Fruit fly (Drosophila melanogaster): Measurements from ENCODE around the gene CG13358.

CG13358 gene

DNA sequence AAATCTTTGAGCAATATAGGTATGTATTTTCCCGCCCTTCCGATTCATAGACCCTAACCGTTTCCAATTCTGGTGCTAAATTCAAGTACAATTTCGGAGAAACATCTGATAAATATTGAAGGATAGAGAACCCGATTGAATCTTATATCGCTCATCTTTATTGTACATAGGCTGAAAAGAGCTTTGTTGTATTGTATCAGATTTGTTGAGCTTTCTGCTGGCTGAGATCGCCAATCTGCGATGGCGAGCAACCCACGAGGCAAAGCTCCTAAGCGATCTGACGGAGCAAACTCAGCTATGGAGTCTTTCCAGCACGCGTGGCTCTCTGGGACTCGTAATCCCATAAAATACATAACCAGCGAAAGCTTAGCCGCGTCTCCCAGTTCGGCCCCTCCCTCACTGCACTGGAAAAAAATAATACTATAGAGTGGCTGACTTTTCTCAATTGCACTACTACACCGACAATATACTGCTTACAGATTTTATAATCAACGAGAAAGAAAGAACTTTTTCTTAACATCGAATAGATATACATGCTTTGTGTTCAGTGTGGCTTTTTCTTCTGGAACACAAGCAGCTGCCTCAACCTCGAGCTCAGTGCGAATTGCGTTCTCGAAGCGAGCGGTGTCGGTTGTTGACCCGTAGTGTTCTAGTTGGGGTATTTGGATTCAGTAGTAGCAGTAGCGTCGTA lies 48.9 kb downstream of the CG13358 start (continued):
- TF ChIP-seq Max (GFP tag; optimal IDR thresholded peaks at IDR 0.05): peak; percentile 70
- TF ChIP-seq ems (GFP tag; optimal IDR thresholded peaks at IDR 0.05): peak; percentile 88
- peak; percentile 78 for TF ChIP-seq CG7372 (GFP tag; IDR thresholded peaks at IDR 0.05)
- TF ChIP-seq CG9932 (GFP tag; IDR thresholded peaks at IDR 0.05): peak; percentile 94
- TF ChIP-seq CG3407 (GFP tag; optimal IDR thresholded peaks at IDR 0.05): peak; percentile 56
- TF ChIP-seq CG8089 (GFP tag; optimal IDR thresholded peaks at IDR 0.05): peak; percentile 58
- peak; percentile 78 for TF ChIP-seq CG12659 (GFP tag; optimal IDR thresholded peaks at IDR 0.05)
- peak; percentile 57 for TF ChIP-seq HmgD (GFP tag; optimal IDR thresholded peaks at IDR 0.05)
- TF ChIP-seq CG11695 (GFP tag; IDR thresholded peaks at IDR 0.05): peak; percentile 74
- peak; percentile 83 for TF ChIP-seq CG33213 (GFP tag; optimal IDR thresholded peaks at IDR 0.05)
- TF ChIP-seq TFAM (GFP tag; optimal IDR thresholded peaks at IDR 0.05): no peak
- peak; percentile 58 for TF ChIP-seq Vsx1 (GFP tag; optimal IDR thresholded peaks at IDR 0.05)
- TF ChIP-seq Bteb2 (GFP tag; optimal IDR thresholded peaks at IDR 0.05): peak; percentile 88
- peak; percentile 87 for TF ChIP-seq PHDP (tag; optimal IDR thresholded peaks at IDR 0.05)
- peak; percentile 86 to 93 for TF ChIP-seq Pdp1 (GFP tag; optimal IDR thresholded peaks at IDR 0.05)
- TF ChIP-seq cg (GFP tag; optimal IDR thresholded peaks at IDR 0.05): no peak
- no peak for TF ChIP-seq Opbp (GFP tag; IDR thresholded peaks at IDR 0.05; ENCODE audit: partially characterized antibody)
- peak; percentile 67 for TF ChIP-seq CG31441 (GFP tag; IDR thresholded peaks at IDR 0.05)
- peak; percentile 64 for TF ChIP-seq CG2875 (GFP tag; optimal IDR thresholded peaks at IDR 0.05)
- peak; percentile 71 for TF ChIP-seq Mes4 (GFP tag; optimal IDR thresholded peaks at IDR 0.05)
- TF ChIP-seq sim (GFP tag; IDR thresholded peaks at IDR 0.05): no peak
- TF ChIP-seq Nf-YC (tag; optimal IDR thresholded peaks at IDR 0.05): peak; percentile 55
- peak; percentile 72 to 74 for TF ChIP-seq chif (GFP tag; optimal IDR thresholded peaks at IDR 0.05)
- TF ChIP-seq CG1832 (GFP tag; optimal IDR thresholded peaks at IDR 0.05): no peak
- 0 out of 3 replicates have a peak, but pooled peaks have one; percentile 79 for TF ChIP-seq CG2199 (GFP tag; IDR thresholded peaks at IDR 0.05)
- peak; percentile 56 for TF ChIP-seq CG3838 (GFP tag; optimal IDR thresholded peaks at IDR 0.05)
- peak; percentile 56; the same call in 1 of the 2 replicates for TF ChIP-seq dimm (GFP tag; IDR thresholded peaks at IDR 0.05)
- TF ChIP-seq bowl (GFP tag; IDR thresholded peaks at IDR 0.05): 0 out of 2 replicates have a peak, but pooled peaks have one; percentile 56
- peak; percentile 51 for TF ChIP-seq CG3163 (GFP tag; optimal IDR thresholded peaks at IDR 0.05)
- no peak for TF ChIP-seq Lpt (GFP tag; optimal IDR thresholded peaks at IDR 0.05)
- peak; percentile 86 for TF ChIP-seq Ptx1 (GFP tag; IDR thresholded peaks at IDR 0.05)
- TF ChIP-seq Tbp (GFP tag; optimal IDR thresholded peaks at IDR 0.05): no peak
- peak; percentile 88 for TF ChIP-seq CG12155 (GFP tag; optimal IDR thresholded peaks at IDR 0.05)
- peak; percentile 70; the same call in 1 of the 3 replicates for TF ChIP-seq gce (GFP tag; IDR thresholded peaks at IDR 0.05)
- no peak for TF ChIP-seq tna (GFP tag; IDR thresholded peaks at IDR 0.05; ENCODE audit: partially characterized antibody)
- peak; percentile 69 for TF ChIP-seq pum (GFP tag; optimal IDR thresholded peaks at IDR 0.05)
- peak; percentile 83 for TF ChIP-seq Xbp1 (GFP tag; optimal IDR thresholded peaks at IDR 0.05)
- TF ChIP-seq ase (GFP tag; IDR thresholded peaks at IDR 0.05): peak; percentile 64; the same call in 1 of the 3 replicates
- TF ChIP-seq Antp (GFP tag; optimal IDR thresholded peaks at IDR 0.05): peak; percentile 85
- peak; percentile 79 for TF ChIP-seq luna (GFP tag; optimal IDR thresholded peaks at IDR 0.05)
- peak; percentile 30 for TF ChIP-seq CG6765 (GFP tag; optimal IDR thresholded peaks at IDR 0.05)
- TF ChIP-seq bigmax (GFP tag; optimal IDR thresholded peaks at IDR 0.05): peak; percentile 18
- no peak for TF ChIP-seq ac (GFP tag; optimal IDR thresholded peaks at IDR 0.05)
- TF ChIP-seq Gsc (GFP tag; IDR thresholded peaks at IDR 0.05): 0 out of 2 replicates have a peak, but pooled peaks have one; percentile 16
- peak; percentile 81 for TF ChIP-seq CG4282 (GFP tag; optimal IDR thresholded peaks at IDR 0.05)
- peak; percentile 54 for TF ChIP-seq odd (GFP tag; optimal IDR thresholded peaks at IDR 0.05)
- peak; percentile 32 for TF ChIP-seq btn (GFP tag; optimal IDR thresholded peaks at IDR 0.05)
- TF ChIP-seq Oli (tag; optimal IDR thresholded peaks at IDR 0.05): peak; percentile 75
- peak; percentile 72 for TF ChIP-seq Blimp-1 (GFP tag; optimal IDR thresholded peaks at IDR 0.05)
- TF ChIP-seq CG7839 (tag; optimal IDR thresholded peaks at IDR 0.05): peak; percentile 86

Measured in whole organism, embryonic.